Fruit fly (Drosophila melanogaster) whole organism, prepupa: ENCODE measurements around the gene CG9986.

Source experiments
- Blimp-1 ChIP-seq: fragments of 200-800 bp; sonication (Bioruptor generic); optimal IDR thresholded peaks from 3 replicates; lab custom pipeline; 2017; ENCODE audit warnings: missing biosample characterization, missing genetic modification characterization, mild to moderate bottlenecking, moderate library complexity, missing genetic modification reagents
- CG10631 ChIP-seq: fragments of 200-800 bp; sonication (Bioruptor generic); optimal IDR thresholded peaks from 2 replicates; lab custom pipeline; 2016; ENCODE audit warnings: missing biosample characterization, missing genetic modification characterization
- CG11762 ChIP-seq: fragments of 200-800 bp; sonication (Bioruptor generic); optimal IDR thresholded peaks from 3 replicates; lab custom pipeline; 2016; ENCODE audit warnings: missing biosample characterization, missing genetic modification characterization; ENCODE audit not compliant: insufficient read depth
- CG11902 ChIP-seq: fragments of 200-800 bp; sonication (Bioruptor generic); optimal IDR thresholded peaks from 3 replicates; lab custom pipeline; 2016; ENCODE audit warnings: missing biosample characterization, missing genetic modification characterization
- CG15336 ChIP-seq: fragments of 200-800 bp; sonication (Bioruptor generic); IDR thresholded peaks from 2 replicates; pipeline ENCODE4 v1.3.6; 2022; ENCODE audit warnings: missing biosample characterization, missing genetic modification characterization
- CG16779 ChIP-seq: fragments of 200-800 bp; sonication (Bioruptor generic); optimal IDR thresholded peaks from 3 replicates; lab custom pipeline; 2017; ENCODE audit warnings: missing biosample characterization, mild to moderate bottlenecking, missing genetic modification characterization
- CG3032 ChIP-seq: fragments of 200-800 bp; optimal IDR thresholded peaks from 2 replicates; lab custom pipeline; 2019; ENCODE audit warnings: missing biosample characterization, mild to moderate bottlenecking, missing genetic modification characterization, moderate library complexity
- CG32006 ChIP-seq: fragments of 200-800 bp; sonication (Bioruptor generic); optimal IDR thresholded peaks from 3 replicates; lab custom pipeline; 2017; ENCODE audit warnings: missing biosample characterization, mild to moderate bottlenecking, missing genetic modification characterization
- CG34406 ChIP-seq: fragments of 200-800 bp; sonication (Bioruptor generic); optimal IDR thresholded peaks from 3 replicates; lab custom pipeline; 2016; ENCODE audit warnings: missing biosample characterization, missing genetic modification characterization
- CG3919 ChIP-seq: fragments of 200-800 bp; sonication (Bioruptor generic); optimal IDR thresholded peaks from 3 replicates; lab custom pipeline; 2016; ENCODE audit warnings: missing biosample characterization, missing genetic modification characterization
- CG4318 ChIP-seq: fragments of 200-800 bp; sonication (Bioruptor generic); optimal IDR thresholded peaks from 3 replicates; lab custom pipeline; 2017; ENCODE audit warnings: missing biosample characterization, mild to moderate bottlenecking, missing genetic modification characterization
- CG6163 ChIP-seq: fragments of 200-800 bp; sonication (Bioruptor generic); IDR thresholded peaks from 3 replicates; pipeline ENCODE4 v1.3.6; 2022; ENCODE audit warnings: missing biosample characterization, missing genetic modification characterization
- CG6792 ChIP-seq: fragments of 200-800 bp; sonication (Bioruptor generic); optimal IDR thresholded peaks from 3 replicates; lab custom pipeline; 2016; ENCODE audit warnings: missing biosample characterization, missing genetic modification characterization
- CG6808 ChIP-seq: fragments of 200-800 bp; sonication (Bioruptor generic); optimal IDR thresholded peaks from 3 replicates; lab custom pipeline; 2017; ENCODE audit warnings: missing biosample characterization, missing genetic modification characterization, mild to moderate bottlenecking, moderate library complexity, missing genetic modification reagents
- CG6854 ChIP-seq: fragments of 200-800 bp; sonication (Bioruptor generic); optimal IDR thresholded peaks from 2 replicates; lab custom pipeline; 2017; ENCODE audit warnings: missing biosample characterization, mild to moderate bottlenecking, missing genetic modification characterization
- CG7368 ChIP-seq: fragments of 200-800 bp; sonication (Bioruptor generic); optimal IDR thresholded peaks from 3 replicates; lab custom pipeline; 2016; ENCODE audit warnings: missing biosample characterization, missing genetic modification characterization
- CG8119 ChIP-seq: fragments of 200-800 bp; sonication (Bioruptor generic); IDR thresholded peaks from 3 replicates; pipeline ENCODE4 v1.3.6; 2022; ENCODE audit warnings: missing biosample characterization, missing genetic modification characterization
- CG8319 ChIP-seq: fragments of 200-800 bp; sonication (Bioruptor generic); optimal IDR thresholded peaks from 3 replicates; lab custom pipeline; 2016; ENCODE audit warnings: missing biosample characterization, missing genetic modification characterization
- CG8632 ChIP-seq: fragments of 200-800 bp; sonication (Bioruptor generic); optimal IDR thresholded peaks from 3 replicates; lab custom pipeline; 2016; ENCODE audit warnings: missing biosample characterization, missing genetic modification characterization
- CG9139 ChIP-seq: fragments of 200-800 bp; sonication (Bioruptor generic); optimal IDR thresholded peaks from 3 replicates; lab custom pipeline; 2017; ENCODE audit warnings: missing biosample characterization, mild to moderate bottlenecking, missing genetic modification characterization
- Eip75B ChIP-seq: fragments of 200-800 bp; sonication (Bioruptor generic); optimal IDR thresholded peaks from 3 replicates; lab custom pipeline; 2016; ENCODE audit warnings: missing biosample characterization, missing genetic modification characterization
- Eip78C ChIP-seq: fragments of 200-800 bp; sonication (Bioruptor generic); peaks from one replicate; lab custom pipeline; 2016; ENCODE audit warnings: missing biosample characterization, missing genetic modification characterization
- Eip93F ChIP-seq: fragments of 200-800 bp; sonication (Bioruptor generic); optimal IDR thresholded peaks from 2 replicates; lab custom pipeline; 2016; ENCODE audit warnings: missing biosample characterization, mild to moderate bottlenecking, missing genetic modification characterization
- Ets21C ChIP-seq: fragments of 200-800 bp; sonication (Bioruptor generic); optimal IDR thresholded peaks from 3 replicates; lab custom pipeline; 2016; ENCODE audit warnings: missing biosample characterization, missing genetic modification characterization
- Ets96B ChIP-seq: fragments of 200-800 bp; optimal IDR thresholded peaks from 2 replicates; lab custom pipeline; 2019; ENCODE audit warnings: missing biosample characterization, mild to moderate bottlenecking, missing genetic modification characterization, moderate library complexity
- Hr38 ChIP-seq: sonication (Bioruptor generic); optimal IDR thresholded peaks from 2 replicates; lab custom pipeline; 2016; ENCODE audit warnings: missing biosample characterization, missing genetic modification characterization
- Hr4 ChIP-seq: fragments of 200-800 bp; sonication (Bioruptor generic); optimal IDR thresholded peaks from 3 replicates; lab custom pipeline; 2016; ENCODE audit warnings: missing biosample characterization, missing genetic modification characterization
- Smox ChIP-seq: fragments of 200-800 bp; sonication (Bioruptor generic); optimal IDR thresholded peaks from 3 replicates; lab custom pipeline; 2016; ENCODE audit warnings: missing biosample characterization, missing genetic modification characterization
- Sox15 ChIP-seq: fragments of 200-800 bp; sonication (Bioruptor generic); optimal IDR thresholded peaks from 3 replicates; lab custom pipeline; 2016; ENCODE audit warnings: missing biosample characterization, missing genetic modification characterization
- achi ChIP-seq: fragments of 200-800 bp; sonication (Bioruptor generic); optimal IDR thresholded peaks from 3 replicates; lab custom pipeline; 2016; ENCODE audit warnings: missing biosample characterization, missing genetic modification characterization
- acj6 ChIP-seq: fragments of 200-800 bp; sonication (Bioruptor generic); optimal IDR thresholded peaks from 3 replicates; lab custom pipeline; 2016; ENCODE audit warnings: missing biosample characterization, missing genetic modification characterization
- cyc ChIP-seq: fragments of 200-800 bp; sonication (Bioruptor generic); optimal IDR thresholded peaks from 3 replicates; lab custom pipeline; 2016; ENCODE audit warnings: missing biosample characterization, missing genetic modification characterization
- dac ChIP-seq: fragments of 200-800 bp; sonication (Bioruptor generic); optimal IDR thresholded peaks from 2 replicates; lab custom pipeline; 2017; ENCODE audit warnings: missing biosample characterization, mild to moderate bottlenecking, missing genetic modification characterization
- dsx ChIP-seq: fragments of 200-800 bp; optimal IDR thresholded peaks from 3 replicates; lab custom pipeline; 2019; ENCODE audit warnings: missing biosample characterization, mild to moderate bottlenecking, missing genetic modification characterization, moderate library complexity; ENCODE audit not compliant: poor library complexity, severe bottlenecking
- eg ChIP-seq: fragments of 200-800 bp; sonication (Bioruptor generic); IDR thresholded peaks from 3 replicates; pipeline ENCODE4 v1.3.6; 2022; ENCODE audit warnings: missing biosample characterization, missing genetic modification characterization
- esn ChIP-seq: fragments of 200-800 bp; sonication (Bioruptor generic); optimal IDR thresholded peaks from 2 replicates; lab custom pipeline; 2016; ENCODE audit warnings: missing biosample characterization, mild to moderate bottlenecking, missing genetic modification characterization, moderate library complexity
- fkh ChIP-seq: fragments of 200-800 bp; sonication (Bioruptor generic); optimal IDR thresholded peaks from 3 replicates; lab custom pipeline; 2017; ENCODE audit warnings: missing biosample characterization, mild to moderate bottlenecking, missing genetic modification characterization, moderate library complexity
- lz ChIP-seq: fragments of 200-800 bp; sonication (Bioruptor generic); optimal IDR thresholded peaks from 3 replicates; lab custom pipeline; 2016; ENCODE audit warnings: missing biosample characterization, missing genetic modification characterization
- net ChIP-seq: fragments of 200-800 bp; sonication (Bioruptor generic); optimal IDR thresholded peaks from 3 replicates; lab custom pipeline; 2016; ENCODE audit warnings: missing biosample characterization, missing genetic modification characterization
- salr ChIP-seq, 2 experiments: fragments of 200-800 bp; sonication (Bioruptor generic); optimal IDR thresholded peaks; 3 replicates each; lab custom pipeline; 2016 to 2018; ENCODE audit warnings: missing biosample characterization in 2 of 2, missing genetic modification characterization in 2 of 2, mild to moderate bottlenecking in 1 of 2
- spab ChIP-seq: fragments of 200-800 bp; sonication (Bioruptor generic); optimal IDR thresholded peaks from 2 replicates; lab custom pipeline; 2017; ENCODE audit warnings: missing biosample characterization, mild to moderate bottlenecking, missing genetic modification characterization, missing genetic modification reagents
- ss ChIP-seq, 2 experiments: fragments of 200-800 bp; sonication (Bioruptor generic); optimal IDR thresholded peaks; 2 replicates in 1 of 2; 3 replicates in 1 of 2; lab custom pipeline; 2017 to 2018; ENCODE audit warnings: mild to moderate bottlenecking in 2 of 2, missing biosample characterization in 2 of 2, missing genetic modification characterization in 2 of 2, moderate library complexity in 1 of 2
- svp ChIP-seq: fragments of 200-800 bp; sonication (Bioruptor generic); peaks from one replicate; lab custom pipeline; 2016; ENCODE audit warnings: missing biosample characterization, missing genetic modification characterization
- topi ChIP-seq: fragments of 200-800 bp; sonication (Bioruptor generic); optimal IDR thresholded peaks from 3 replicates; lab custom pipeline; 2016; ENCODE audit warnings: missing biosample characterization, missing genetic modification characterization

The CG9986 gene

DNA sequence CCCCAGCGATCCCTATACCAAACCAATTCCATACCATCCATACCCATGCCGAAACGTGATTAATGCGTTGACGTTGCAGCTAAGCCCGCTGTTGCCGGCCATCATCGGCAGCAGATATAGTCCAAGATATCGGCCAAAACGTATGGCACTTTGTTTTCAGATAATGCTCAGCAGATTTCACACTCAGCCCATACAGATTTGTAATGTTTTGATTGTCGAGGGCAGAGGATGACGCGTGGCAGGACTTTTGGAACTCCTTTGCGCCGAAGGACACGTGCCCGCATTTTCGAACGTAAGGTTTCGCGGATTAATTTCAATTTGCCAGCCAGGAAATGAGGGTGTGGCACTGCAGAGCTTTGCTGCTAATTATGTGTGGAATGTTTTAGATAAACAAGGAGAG is 29.0 kb upstream of the CG9986 start:
- no peak for TF ChIP-seq dac (GFP tag; lab: Kevin White, UChicago)
- TF ChIP-seq Eip75B (GFP tag; lab: Kevin White, UChicago), result no peak
- TF ChIP-seq CG9139 (GFP tag; lab: Kevin White, UChicago), result no peak
- TF ChIP-seq salr (GFP tag; optimal IDR thresholded peaks at IDR 0.05; lab: Kevin White, UChicago), result no peak
- no peak for TF ChIP-seq CG34406 (GFP tag; lab: Kevin White, UChicago)
- TF ChIP-seq eg, result no peak
- no peak for TF ChIP-seq CG16779 (tag; lab: Kevin White, UChicago)
- TF ChIP-seq lz, result no peak
- no peak for TF ChIP-seq cyc (GFP tag; lab: Kevin White, UChicago)
- TF ChIP-seq Blimp-1 (GFP tag; lab: Kevin White, UChicago), result no peak
- TF ChIP-seq CG6854, result no peak
- TF ChIP-seq Eip93F (GFP tag; lab: Kevin White, UChicago), result no peak
- TF ChIP-seq CG11902, result no peak
- TF ChIP-seq Ets21C (GFP tag; lab: Kevin White, UChicago), result no peak
- TF ChIP-seq CG10631, result no peak
- no peak for TF ChIP-seq CG8119
- TF ChIP-seq Hr4 (GFP tag; lab: Kevin White, UChicago), result no peak
- no peak for TF ChIP-seq net (GFP tag; lab: Kevin White, UChicago)
- TF ChIP-seq, all 60 proteins: peak for 0

DNA sequence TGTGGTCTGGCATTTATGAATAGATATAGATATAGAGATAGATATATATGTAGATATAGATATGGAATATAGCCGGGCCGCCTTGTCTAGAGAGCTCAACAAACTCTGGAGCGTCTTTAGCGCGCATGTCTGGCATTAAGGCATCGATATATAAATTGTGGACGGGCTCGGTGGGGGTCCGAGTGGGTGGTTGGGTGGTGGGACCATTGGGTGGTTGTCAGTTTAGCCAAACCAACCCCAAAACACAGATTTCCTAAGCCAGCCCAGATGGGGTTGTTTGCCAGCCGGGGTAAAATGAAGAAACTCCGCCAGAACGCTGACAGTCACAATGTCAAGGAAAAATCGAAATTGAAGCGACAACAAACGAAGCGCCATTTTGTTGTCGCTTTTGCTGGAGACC is 26.4 kb upstream of the CG9986 start:
- TF ChIP-seq svp (no peak), CG3919 (GFP tag; lab: Kevin White, UChicago) (no peak), acj6 (no peak), spab (GFP tag; lab: Kevin White, UChicago) (no peak), dsx (GFP tag; lab: Kevin White, UChicago) (no peak), CG11762 (GFP tag; lab: Kevin White, UChicago) (no peak), Eip78C (GFP tag; lab: Kevin White, UChicago) (no peak), achi (GFP tag; lab: Kevin White, UChicago) (no peak), CG11902 (no peak), Blimp-1 (GFP tag; lab: Kevin White, UChicago) (no peak), Smox (GFP tag; lab: Kevin White, UChicago) (no peak), CG6163 (no peak), Sox15 (GFP tag; lab: Kevin White, UChicago) (no peak), Eip93F (GFP tag; lab: Kevin White, UChicago) (no peak), CG4318 (GFP tag; lab: Kevin White, UChicago) (no peak), Hr38 (GFP tag; lab: Kevin White, UChicago) (no peak), CG8632 (GFP tag; lab: Kevin White, UChicago) (no peak)

DNA sequence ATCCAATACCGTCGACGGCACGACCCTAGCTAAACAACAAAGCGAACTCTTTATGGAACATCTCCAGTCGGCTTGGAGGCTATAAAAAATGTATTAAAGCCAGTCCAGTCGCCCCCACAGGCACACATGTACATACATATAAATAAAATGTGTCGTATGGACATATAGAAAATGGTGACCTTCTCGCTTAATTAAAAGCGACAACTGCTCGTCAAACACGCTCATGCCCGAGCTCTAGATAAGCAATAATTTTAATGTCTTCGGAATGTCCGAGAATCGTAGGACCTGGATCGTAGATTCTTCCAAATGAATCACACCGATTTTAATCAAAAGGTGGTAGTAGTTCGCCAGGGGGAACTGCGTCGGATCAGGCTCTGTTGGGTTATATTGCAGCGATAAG is 25.9 kb upstream of the CG9986 start:
- TF ChIP-seq CG32006 (no peak), CG11762 (GFP tag; lab: Kevin White, UChicago) (no peak), dac (GFP tag; lab: Kevin White, UChicago) (no peak), CG15336 (GFP tag; lab: Robert Waterston, UW) (no peak), CG6808 (GFP tag; lab: Kevin White, UChicago) (no peak), CG11902 (no peak), CG8319 (GFP tag; lab: Kevin White, UChicago) (no peak), Hr38 (GFP tag; lab: Kevin White, UChicago) (no peak), Blimp-1 (GFP tag; lab: Kevin White, UChicago) (no peak), CG7368 (no peak)

DNA sequence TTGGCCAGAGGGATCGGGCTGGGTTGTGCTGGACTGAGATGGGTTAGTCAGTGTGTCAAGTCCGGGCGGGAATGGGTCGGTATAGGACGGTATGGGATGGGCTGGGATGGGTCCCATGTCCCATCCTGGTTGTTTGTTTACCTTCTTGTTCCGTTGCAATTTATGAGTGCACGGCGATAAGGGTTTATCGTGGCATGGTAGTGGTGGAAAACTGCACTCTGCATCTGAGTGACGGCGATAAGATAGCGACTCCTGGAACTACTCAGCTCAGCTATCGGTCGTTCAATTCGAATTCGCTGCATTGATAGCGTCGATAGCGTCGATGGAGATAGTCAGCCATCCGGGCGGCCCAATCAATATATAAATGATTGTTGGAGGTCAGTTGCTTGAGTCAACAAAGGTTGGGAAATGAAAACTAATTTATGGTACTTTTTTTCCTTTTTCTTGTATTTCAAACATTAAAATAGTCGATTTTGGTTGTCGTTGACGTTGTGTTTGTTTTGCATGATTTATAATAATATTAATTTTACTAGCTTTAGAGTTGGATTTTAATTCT is 25.3 kb upstream of the CG9986 start:
- TF ChIP-seq eg, result no peak
- no peak for TF ChIP-seq svp
- no peak for TF ChIP-seq CG6792
- TF ChIP-seq CG11902, result no peak
- no peak for TF ChIP-seq topi (GFP tag; lab: Kevin White, UChicago)
- no peak for TF ChIP-seq esn
- no peak for TF ChIP-seq ss (GFP tag; optimal IDR thresholded peaks at IDR 0.05; lab: Kevin White, UChicago)
- TF ChIP-seq Ets96B (tag; lab: Kevin White, UChicago), result no peak
- TF ChIP-seq Sox15 (GFP tag; lab: Kevin White, UChicago), result no peak
- no peak for TF ChIP-seq Hr4 (GFP tag; lab: Kevin White, UChicago)
- no peak for TF ChIP-seq CG7368
- TF ChIP-seq Eip78C (GFP tag; lab: Kevin White, UChicago), result peak; percentile 14
- no peak for TF ChIP-seq achi (GFP tag; lab: Kevin White, UChicago)
- TF ChIP-seq CG9139 (GFP tag; lab: Kevin White, UChicago), result no peak
- TF ChIP-seq CG3032 (tag; lab: Kevin White, UChicago), result no peak
- no peak for TF ChIP-seq net (GFP tag; lab: Kevin White, UChicago)
- peak; percentile 95 for TF ChIP-seq fkh (GFP tag; lab: Kevin White, UChicago)
